Worm (Caenorhabditis elegans) whole organism, L4 larva: ENCODE data around the gene ZC250.5.

Experiments used
- D1046.2 ChIP-seq: fragments of 200-800 bp; sonication (Bioruptor generic); IDR thresholded peaks from 2 replicates; pipeline ENCODE4 v1.3.6; 2022; ENCODE audit warnings: missing genetic modification characterization, missing compliant biosample characterization
- ama-1 ChIP-seq: fragments of 150-350 bp; optimal IDR thresholded peaks from 2 replicates; lab custom pipeline; 2014; ENCODE audit warnings: inconsistent platforms, mixed read lengths
- ceh-44 ChIP-seq: fragments of 200-800 bp; sonication (Bioruptor generic); IDR thresholded peaks from 2 replicates; pipeline ENCODE4 v1.3.6; 2022; ENCODE audit warnings: missing genetic modification reagents, missing genetic modification characterization, missing compliant biosample characterization
- ceh-82 ChIP-seq: sonication (generic microtip); optimal IDR thresholded peaks from 2 replicates; lab custom pipeline; 2017; ENCODE audit warnings: missing biosample characterization, missing genetic modification characterization
- fos-1 ChIP-seq: fragments of 150-350 bp; optimal IDR thresholded peaks from 2 replicates; lab custom pipeline; 2014; ENCODE audit warnings: missing biosample characterization, missing genetic modification characterization
- lin-13 ChIP-seq: fragments of 150-350 bp; optimal IDR thresholded peaks from 2 replicates; lab custom pipeline; 2014; ENCODE audit warnings: missing biosample characterization, missing genetic modification reagents, missing genetic modification characterization
- lsy-2 ChIP-seq, 2 experiments: fragments of 150-350 bp in 1 of 2; sonication (generic microtip) in 1 of 2; optimal IDR thresholded peaks; 2 replicates each; lab custom pipeline; 2014 to 2017; ENCODE audit warnings: missing biosample characterization in 2 of 2, missing genetic modification characterization in 2 of 2
- rbr-2 ChIP-seq: sonication (generic microtip); optimal IDR thresholded peaks from 2 replicates; lab custom pipeline; 2016; ENCODE audit warnings: missing genotype, missing genetic modification characterization, missing compliant biosample characterization
- spr-1 ChIP-seq: sonication (generic microtip); optimal IDR thresholded peaks from 2 replicates; lab custom pipeline; 2016; ENCODE audit warnings: mild to moderate bottlenecking, missing genetic modification characterization, missing compliant biosample characterization
- unc-62 ChIP-seq, 3 experiments: fragments of 150-350 bp in 1 of 3; sonication (generic microtip); optimal IDR thresholded peaks in 2 of 3; peaks in 1 of 3; 1 replicate in 1 of 3; 2 replicates in 2 of 3; lab custom pipeline; 2014 to 2017; ENCODE audit warnings: missing biosample characterization in 3 of 3, missing genetic modification characterization in 3 of 3, missing genetic modification reagents in 3 of 3, missing genotype in 1 of 3
- zag-1 ChIP-seq: fragments of 150-350 bp; optimal IDR thresholded peaks from 2 replicates; lab custom pipeline; 2014; ENCODE audit warnings: missing biosample characterization, missing genetic modification characterization

DNA sequence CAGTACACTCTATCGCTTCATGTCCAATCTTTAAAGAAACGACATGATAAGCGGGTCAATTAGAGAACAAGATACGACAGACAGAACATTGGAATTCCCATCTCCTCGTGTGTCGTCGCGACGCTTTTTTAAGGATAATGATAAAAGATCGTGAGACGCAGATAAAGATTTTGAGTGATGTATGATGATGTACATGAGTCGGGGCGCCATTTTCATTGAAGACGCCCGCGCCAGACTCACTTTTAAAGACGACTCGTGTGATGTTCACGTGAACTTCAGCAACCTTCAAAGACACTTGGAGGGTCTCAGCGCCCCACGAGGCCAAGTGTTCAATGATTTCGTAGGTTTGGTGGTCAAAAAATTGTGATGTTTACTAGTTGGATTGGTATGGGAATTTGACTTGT, 37.3 kb upstream of the ZC250.5 start:
- TF ChIP-seq zag-1 (tag; lab: Kevin White, UChicago) (no peak), rbr-2 (tag; lab: Kevin White, UChicago) (no peak), ceh-44 (no peak), lsy-2 (tag; optimal IDR thresholded peaks at IDR 0.05; lab: Kevin White, UChicago) (peak in 1 of 2 experiments; percentile 54), ama-1 (lab: Kevin White, UChicago) (no peak), fos-1 (no peak), spr-1 (tag; lab: Kevin White, UChicago) (peak; percentile 67), D1046.2 (no peak), lin-13 (GFP tag; lab: Kevin White, UChicago) (no peak), ceh-82 (tag; lab: Kevin White, UChicago) (no peak), unc-62 (GFP tag; optimal IDR thresholded peaks at IDR 0.05 in 1 of 2; lab: Kevin White, UChicago) (peak in 1 of 2 experiments; percentile 71), unc-62 (tag; optimal IDR thresholded peaks at IDR 0.05; lab: Kevin White, UChicago) (no peak)
